Fruit fly (Drosophila melanogaster) whole organism, pupa: ENCODE measurements around the gene CG31274.

Source experiments
- CG10348 ChIP-seq: fragments of 200-800 bp; sonication (Bioruptor generic); IDR thresholded peaks from 2 replicates; pipeline ENCODE4 v1.3.6; 2022; ENCODE audit warnings: missing biosample characterization, missing genetic modification characterization
- CG12605 ChIP-seq: fragments of 200-800 bp; sonication (Bioruptor generic); IDR thresholded peaks from 2 replicates; pipeline ENCODE4 v1.3.6; 2022; ENCODE audit warnings: missing biosample characterization, missing genetic modification characterization
- CG13204 ChIP-seq: fragments of 200-800 bp; sonication (Bioruptor generic); optimal IDR thresholded peaks from 2 replicates; lab custom pipeline; 2018; ENCODE audit warnings: missing biosample characterization, mild to moderate bottlenecking, missing genetic modification characterization, moderate library complexity
- CG14655 ChIP-seq: fragments of 200-800 bp; sonication (Bioruptor generic); optimal IDR thresholded peaks from 3 replicates; lab custom pipeline; 2017; ENCODE audit warnings: mild to moderate bottlenecking, missing biosample characterization, missing genetic modification reagents, missing genetic modification characterization
- CG15710 ChIP-seq: fragments of 200-800 bp; sonication (Bioruptor generic); optimal IDR thresholded peaks from 2 replicates; lab custom pipeline; 2018; ENCODE audit warnings: missing biosample characterization, mild to moderate bottlenecking, missing genetic modification characterization, moderate library complexity
- CG17806 ChIP-seq: fragments of 200-800 bp; sonication (Bioruptor generic); optimal IDR thresholded peaks from 2 replicates; lab custom pipeline; 2018; ENCODE audit warnings: missing biosample characterization, mild to moderate bottlenecking, missing genetic modification characterization, moderate library complexity
- CG32121 ChIP-seq: fragments of 200-800 bp; sonication (Bioruptor generic); IDR thresholded peaks from 2 replicates; pipeline ENCODE4 v1.3.6; 2022; ENCODE audit warnings: missing biosample characterization, missing genetic modification characterization
- CG34367 ChIP-seq: fragments of 200-800 bp; sonication (Bioruptor generic); optimal IDR thresholded peaks from 2 replicates; lab custom pipeline; 2018; ENCODE audit warnings: missing biosample characterization, mild to moderate bottlenecking, missing genetic modification characterization
- CG4496 ChIP-seq: fragments of 200-800 bp; sonication (Bioruptor generic); IDR thresholded peaks from 3 replicates; pipeline ENCODE4 v1.3.6; 2022; ENCODE audit warnings: missing biosample characterization, missing genetic modification characterization
- CG8159 ChIP-seq: fragments of 200-800 bp; sonication (Bioruptor generic); optimal IDR thresholded peaks from 3 replicates; lab custom pipeline; 2018; ENCODE audit warnings: missing biosample characterization, mild to moderate bottlenecking, missing genetic modification characterization, moderate library complexity
- CG8301 ChIP-seq: fragments of 200-800 bp; sonication (Bioruptor generic); optimal IDR thresholded peaks from 2 replicates; lab custom pipeline; 2018; ENCODE audit warnings: missing biosample characterization, mild to moderate bottlenecking, missing genetic modification characterization
- CG9948 ChIP-seq: fragments of 200-800 bp; sonication (Bioruptor generic); optimal IDR thresholded peaks from 2 replicates; lab custom pipeline; 2018; ENCODE audit warnings: missing biosample characterization, mild to moderate bottlenecking, missing genetic modification characterization, moderate library complexity
- D1 ChIP-seq: fragments of 200-800 bp; sonication (Bioruptor generic); optimal IDR thresholded peaks from 2 replicates; lab custom pipeline; 2018; ENCODE audit warnings: missing biosample characterization, mild to moderate bottlenecking, missing genetic modification characterization, moderate library complexity
- EcR ChIP-seq: fragments of 200-800 bp; sonication (Bioruptor generic); optimal IDR thresholded peaks from 3 replicates; lab custom pipeline; 2019; ENCODE audit warnings: missing biosample characterization, missing genetic modification characterization, mild to moderate bottlenecking, moderate library complexity, missing genetic modification reagents
- Ets98B ChIP-seq: fragments of 200-800 bp; sonication (Bioruptor generic); IDR thresholded peaks from 2 replicates; pipeline ENCODE4 v1.3.6; 2022; ENCODE audit warnings: missing biosample characterization, missing genetic modification characterization
- Pif1A ChIP-seq: fragments of 200-800 bp; sonication (Bioruptor generic); optimal IDR thresholded peaks from 3 replicates; lab custom pipeline; 2016; ENCODE audit warnings: missing biosample characterization, missing genetic modification characterization
- Pif1B ChIP-seq: fragments of 200-800 bp; sonication (Bioruptor generic); optimal IDR thresholded peaks from 3 replicates; lab custom pipeline; 2016; ENCODE audit warnings: missing biosample characterization, missing genetic modification characterization
- Snoo ChIP-seq: fragments of 200-800 bp; sonication (Bioruptor generic); optimal IDR thresholded peaks from 3 replicates; lab custom pipeline; 2017; ENCODE audit warnings: missing biosample characterization, mild to moderate bottlenecking, missing genetic modification characterization, inconsistent platforms
- fd96Ca ChIP-seq: fragments of 200-800 bp; sonication (Bioruptor generic); IDR thresholded peaks from 3 replicates; pipeline ENCODE4 v1.3.6; 2022; ENCODE audit warnings: missing biosample characterization, missing genetic modification characterization
- gl ChIP-seq: fragments of 200-800 bp; sonication (Bioruptor generic); optimal IDR thresholded peaks from 2 replicates; lab custom pipeline; 2018; ENCODE audit warnings: missing biosample characterization, mild to moderate bottlenecking, missing genetic modification characterization
- rn ChIP-seq: fragments of 200-800 bp; sonication (Bioruptor generic); IDR thresholded peaks from 2 replicates; pipeline ENCODE4 v1.3.6; 2022; ENCODE audit warnings: missing biosample characterization, missing genetic modification characterization

Gene CG31274

dm6 chr3R:16960219-16960618 is 32.6 kb upstream of the CG31274 start:
- no peak for TF ChIP-seq CG32121 (GFP tag; lab: Robert Waterston, UW)
- TF ChIP-seq CG12605: no peak
- no peak for TF ChIP-seq Snoo (tag; lab: Kevin White, UChicago)
- no peak for TF ChIP-seq CG14655
- no peak for TF ChIP-seq rn
- TF ChIP-seq Pif1B (GFP tag; lab: Kevin White, UChicago): no peak
- no peak for TF ChIP-seq CG4496
- TF ChIP-seq EcR (GFP tag; lab: Kevin White, UChicago): no peak
- TF ChIP-seq CG9948 (tag; lab: Kevin White, UChicago): no peak
- no peak for TF ChIP-seq fd96Ca
- TF ChIP-seq D1 (tag; lab: Kevin White, UChicago): no peak
- TF ChIP-seq CG17806 (tag; lab: Kevin White, UChicago): no peak
- no peak for TF ChIP-seq Ets98B (GFP tag; lab: Robert Waterston, UW)
- no peak for TF ChIP-seq CG10348 (GFP tag; lab: Robert Waterston, UW)
- TF ChIP-seq CG8301 (tag; lab: Kevin White, UChicago): no peak

- TF ChIP-seq CG32121 (GFP tag; lab: Robert Waterston, UW): no peak
- TF ChIP-seq CG12605: no peak
- TF ChIP-seq Ets98B (GFP tag; lab: Robert Waterston, UW): no peak
- TF ChIP-seq Pif1A (GFP tag; lab: Kevin White, UChicago): no peak
- no peak for TF ChIP-seq CG15710 (tag; lab: Kevin White, UChicago)
- no peak for TF ChIP-seq Pif1B (GFP tag; lab: Kevin White, UChicago)
- no peak for TF ChIP-seq EcR (GFP tag; lab: Kevin White, UChicago)
- TF ChIP-seq CG8301 (tag; lab: Kevin White, UChicago): no peak
- TF ChIP-seq CG13204 (GFP tag; lab: Kevin White, UChicago): no peak
- TF ChIP-seq gl (tag; lab: Kevin White, UChicago): no peak
- TF ChIP-seq fd96Ca: no peak
Observed at dm6 chr3R:16962303-16962702, 30.5 kb upstream of the CG31274 start.

dm6 chr3R:16969361-16970355 is 23.2 kb upstream of the CG31274 start:
- peak; percentile 76 for TF ChIP-seq Ets98B (GFP tag; lab: Robert Waterston, UW)
- TF ChIP-seq CG10348 (GFP tag; lab: Robert Waterston, UW): no peak
- TF ChIP-seq D1 (tag; lab: Kevin White, UChicago): peak; percentile 13
- no peak for TF ChIP-seq EcR (GFP tag; lab: Kevin White, UChicago)
- TF ChIP-seq CG12605: no peak
- peak; percentile 74 for TF ChIP-seq CG14655
- peak; percentile 16 for TF ChIP-seq gl (tag; lab: Kevin White, UChicago)
- TF ChIP-seq CG8159 (tag; lab: Kevin White, UChicago): peak; percentile 58
- no peak for TF ChIP-seq CG15710 (tag; lab: Kevin White, UChicago)
- TF ChIP-seq CG32121 (GFP tag; lab: Robert Waterston, UW): peak; percentile 72; the same call in 1 of the 2 replicates
- TF ChIP-seq CG34367 (tag; lab: Kevin White, UChicago): peak; percentile 44
- TF ChIP-seq Snoo (tag; lab: Kevin White, UChicago): peak; percentile 40
- peak; percentile 27 for TF ChIP-seq Pif1B (GFP tag; lab: Kevin White, UChicago)
- TF ChIP-seq Pif1A (GFP tag; lab: Kevin White, UChicago): no peak

dm6 chr3R:16972136-16972535 is 20.7 kb upstream of the CG31274 start, which contains the start of gene Abd-B:
Gene Abd-B, minus strand, starts transcription at chr3R:16972236.
- TF ChIP-seq Snoo (tag; lab: Kevin White, UChicago): no peak
- TF ChIP-seq CG13204 (GFP tag; lab: Kevin White, UChicago): no peak
- no peak for TF ChIP-seq CG15710 (tag; lab: Kevin White, UChicago)
- TF ChIP-seq gl (tag; lab: Kevin White, UChicago): no peak
- no peak for TF ChIP-seq CG8159 (tag; lab: Kevin White, UChicago)
- TF ChIP-seq CG32121 (GFP tag; lab: Robert Waterston, UW): no peak
- no peak for TF ChIP-seq CG34367 (tag; lab: Kevin White, UChicago)
- no peak for TF ChIP-seq D1 (tag; lab: Kevin White, UChicago)
- TF ChIP-seq CG9948 (tag; lab: Kevin White, UChicago): no peak
- no peak for TF ChIP-seq CG14655
- no peak for TF ChIP-seq CG8301 (tag; lab: Kevin White, UChicago)
- no peak for TF ChIP-seq Ets98B (GFP tag; lab: Robert Waterston, UW)
- no peak for TF ChIP-seq CG10348 (GFP tag; lab: Robert Waterston, UW)

- TF ChIP-seq CG34367 (tag; lab: Kevin White, UChicago): no peak
- no peak for TF ChIP-seq CG17806 (tag; lab: Kevin White, UChicago)
- no peak for TF ChIP-seq CG9948 (tag; lab: Kevin White, UChicago)
- no peak for TF ChIP-seq CG8159 (tag; lab: Kevin White, UChicago)
- TF ChIP-seq rn: no peak
- TF ChIP-seq CG32121 (GFP tag; lab: Robert Waterston, UW): no peak
- no peak for TF ChIP-seq gl (tag; lab: Kevin White, UChicago)
- TF ChIP-seq Snoo (tag; lab: Kevin White, UChicago): no peak
- TF ChIP-seq Ets98B (GFP tag; lab: Robert Waterston, UW): no peak
- no peak for TF ChIP-seq fd96Ca
- no peak for TF ChIP-seq CG15710 (tag; lab: Kevin White, UChicago)
Observed at dm6 chr3R:16972575-16972974, 20.2 kb upstream of the CG31274 start.
